Fruit fly (Drosophila melanogaster) whole organism, embryonic: Measurements from ENCODE around the gene TTLL15.

Experiments
- Abd-B ChIP-seq: fragments of 200-800 bp; sonication (Bioruptor generic); optimal IDR thresholded peaks from 2 replicates; lab custom pipeline; 2018; ENCODE audit warnings: missing biosample characterization, mild to moderate bottlenecking, missing genetic modification characterization, moderate library complexity
- CG10565 ChIP-seq: fragments of 200-800 bp; sonication (Bioruptor generic); optimal IDR thresholded peaks from 3 replicates; lab custom pipeline; 2016; ENCODE audit warnings: missing biosample characterization, mild to moderate bottlenecking, missing genetic modification characterization
- CG12155 ChIP-seq: fragments of 200-800 bp; sonication (Bioruptor generic); optimal IDR thresholded peaks from 3 replicates; lab custom pipeline; 2016; ENCODE audit warnings: missing biosample characterization, missing genetic modification characterization
- CG12659 ChIP-seq: fragments of 200-800 bp; sonication (Bioruptor generic); optimal IDR thresholded peaks from 3 replicates; lab custom pipeline; 2017; ENCODE audit warnings: mild to moderate bottlenecking, missing biosample characterization, missing genetic modification reagents, missing genetic modification characterization
- CG12769 ChIP-seq: fragments of 200-800 bp; sonication (Bioruptor generic); optimal IDR thresholded peaks from 2 replicates; lab custom pipeline; 2019; ENCODE audit warnings: missing biosample characterization, mild to moderate bottlenecking, missing genetic modification characterization, moderate library complexity
- CG15601 ChIP-seq: fragments of 200-800 bp; sonication (Bioruptor generic); optimal IDR thresholded peaks from 3 replicates; lab custom pipeline; 2019; ENCODE audit warnings: missing biosample characterization, mild to moderate bottlenecking, missing genetic modification characterization, moderate library complexity
- CG1603 ChIP-seq: fragments of 200-800 bp; sonication (Bioruptor generic); optimal IDR thresholded peaks from 2 replicates; lab custom pipeline; 2019; ENCODE audit warnings: missing biosample characterization, mild to moderate bottlenecking, missing genetic modification characterization, moderate library complexity
- CG17186 ChIP-seq: fragments of 200-800 bp; sonication (Bioruptor generic); optimal IDR thresholded peaks from 3 replicates; lab custom pipeline; 2017; ENCODE audit warnings: missing biosample characterization, missing genetic modification reagents, missing genetic modification characterization
- CG17328 ChIP-seq: fragments of 200-800 bp; sonication (Bioruptor generic); IDR thresholded peaks from 2 replicates; pipeline ENCODE4 v1.3.6; 2022; ENCODE audit warnings: missing biosample characterization, missing genetic modification characterization
- CG18262 ChIP-seq: fragments of 200-800 bp; optimal IDR thresholded peaks from 3 replicates; lab custom pipeline; 2019; ENCODE audit warnings: missing biosample characterization, mild to moderate bottlenecking, missing genetic modification characterization, moderate library complexity
- CG2199 ChIP-seq: fragments of 200-800 bp; sonication (Bioruptor generic); IDR thresholded peaks from 3 replicates; pipeline ENCODE4 v1.3.6; 2022; ENCODE audit warnings: missing biosample characterization, missing genetic modification characterization
- CG2889 ChIP-seq: fragments of 200-800 bp; sonication (Bioruptor generic); IDR thresholded peaks from 3 replicates; pipeline ENCODE4 v1.3.6; 2022; ENCODE audit warnings: missing biosample characterization, missing genetic modification characterization
- CG30403 ChIP-seq: fragments of 200-800 bp; sonication (Bioruptor generic); optimal IDR thresholded peaks from 3 replicates; lab custom pipeline; 2016; ENCODE audit warnings: missing biosample characterization, missing genetic modification characterization
- CG3407 ChIP-seq: fragments of 200-800 bp; sonication (Bioruptor generic); optimal IDR thresholded peaks from 2 replicates; lab custom pipeline; 2018; ENCODE audit warnings: missing biosample characterization, mild to moderate bottlenecking, missing genetic modification characterization
- CG5180 ChIP-seq: fragments of 200-800 bp; sonication (Bioruptor generic); optimal IDR thresholded peaks from 3 replicates; lab custom pipeline; 2017; ENCODE audit warnings: missing biosample characterization, missing genetic modification characterization, mild to moderate bottlenecking, moderate library complexity, missing genetic modification reagents
- CG6689 ChIP-seq: fragments of 200-800 bp; sonication (Bioruptor generic); IDR thresholded peaks from 2 replicates; pipeline ENCODE4 v1.3.6; 2022; ENCODE audit warnings: missing biosample characterization, missing genetic modification characterization
- CG7745 ChIP-seq: fragments of 200-800 bp; sonication (Bioruptor generic); optimal IDR thresholded peaks from 2 replicates; lab custom pipeline; 2018; ENCODE audit warnings: missing biosample characterization, mild to moderate bottlenecking, missing genetic modification characterization, moderate library complexity
- CG8281 ChIP-seq: fragments of 200-800 bp; sonication (Bioruptor generic); optimal IDR thresholded peaks from 2 replicates; lab custom pipeline; 2018; ENCODE audit warnings: missing biosample characterization, mild to moderate bottlenecking, missing genetic modification characterization, moderate library complexity
- CG8388 ChIP-seq: fragments of 200-800 bp; sonication (Bioruptor generic); optimal IDR thresholded peaks from 2 replicates; lab custom pipeline; 2019; ENCODE audit warnings: missing biosample characterization, mild to moderate bottlenecking, missing genetic modification characterization, moderate library complexity
- CkIIα-i1 ChIP-seq: fragments of 200-800 bp; sonication (Bioruptor generic); IDR thresholded peaks from 2 replicates; pipeline ENCODE4 v1.3.6; 2022; ENCODE audit warnings: missing biosample characterization, missing genetic modification characterization
- Dfd ChIP-seq, 2 experiments: fragments of >200 bp; optimal IDR thresholded peaks; 2 replicates each; lab custom pipeline; 2017; ENCODE audit warnings: missing biosample characterization in 2 of 2, missing genetic modification characterization in 2 of 2
- Dip2 ChIP-seq: fragments of 200-800 bp; sonication (Bioruptor generic); IDR thresholded peaks from 2 replicates; pipeline ENCODE4 v1.3.6; 2022; ENCODE audit warnings: missing biosample characterization, missing genetic modification characterization
- Dll ChIP-seq: fragments of 200-800 bp; sonication (Bioruptor generic); IDR thresholded peaks from 4 replicates; pipeline ENCODE4 v1.3.6; 2022; ENCODE audit warnings: missing biosample characterization, missing genetic modification characterization; ENCODE audit not compliant: partially characterized antibody
- Doc3 ChIP-seq: fragments of 200-800 bp; sonication (Bioruptor generic); IDR thresholded peaks from 3 replicates; pipeline ENCODE4 v1.3.6; 2022; ENCODE audit warnings: missing biosample characterization, missing genetic modification characterization; ENCODE audit not compliant: partially characterized antibody
- Elba2 ChIP-seq: fragments of 200-800 bp; sonication (Bioruptor generic); optimal IDR thresholded peaks from 3 replicates; lab custom pipeline; 2016; ENCODE audit warnings: missing biosample characterization, missing genetic modification characterization
- GATAe ChIP-seq: fragments of 200-800 bp; sonication (Bioruptor generic); conservative IDR thresholded peaks from 2 replicates; pipeline ENCODE4 v1.3.6; 2022; ENCODE audit warnings: missing biosample characterization, missing genetic modification characterization
- HHEX ChIP-seq: fragments of 200-800 bp; sonication (Bioruptor generic); optimal IDR thresholded peaks from 3 replicates; lab custom pipeline; 2017; ENCODE audit warnings: missing biosample characterization, mild to moderate bottlenecking, missing genetic modification characterization, missing genetic modification reagents
- MESR4 ChIP-seq: fragments of 200-800 bp; sonication (Bioruptor generic); optimal IDR thresholded peaks from 2 replicates; lab custom pipeline; 2018; ENCODE audit warnings: missing biosample characterization, mild to moderate bottlenecking, missing genetic modification characterization, moderate library complexity
- Max ChIP-seq: fragments of 200-800 bp; sonication (Bioruptor generic); optimal IDR thresholded peaks from 2 replicates; lab custom pipeline; 2016; ENCODE audit warnings: missing biosample characterization, mild to moderate bottlenecking, missing genetic modification characterization
- Meics ChIP-seq: fragments of 200-800 bp; sonication (Bioruptor generic); optimal IDR thresholded peaks from 2 replicates; lab custom pipeline; 2017; ENCODE audit warnings: missing biosample characterization, mild to moderate bottlenecking, missing genetic modification characterization
- NC2α ChIP-seq: fragments of 200-800 bp; sonication (Bioruptor generic); optimal IDR thresholded peaks from 2 replicates; lab custom pipeline; 2016; ENCODE audit warnings: missing biosample characterization, missing genetic modification characterization
- Nf-YC ChIP-seq: fragments of 200-800 bp; optimal IDR thresholded peaks from 3 replicates; lab custom pipeline; 2019; ENCODE audit warnings: missing biosample characterization, mild to moderate bottlenecking, missing genetic modification characterization, moderate library complexity
- Pdp1 ChIP-seq, 2 experiments: fragments of 200-800 bp; sonication (Bioruptor generic); optimal IDR thresholded peaks; 3 replicates each; lab custom pipeline; 2016; ENCODE audit warnings: missing biosample characterization in 2 of 2, missing genetic modification characterization in 2 of 2, mild to moderate bottlenecking in 1 of 2, moderate library complexity in 1 of 2
- Rx ChIP-seq: fragments of 200-800 bp; sonication (Bioruptor generic); IDR thresholded peaks from 2 replicates; pipeline ENCODE4 v1.3.6; 2022; ENCODE audit warnings: missing biosample characterization, missing genetic modification characterization
- Six4 ChIP-seq: fragments of 200-800 bp; sonication (Bioruptor generic); optimal IDR thresholded peaks from 2 replicates; lab custom pipeline; 2016; ENCODE audit warnings: missing biosample characterization, missing genetic modification characterization
- Ssrp ChIP-seq: fragments of 200-800 bp; sonication (Bioruptor generic); optimal IDR thresholded peaks from 2 replicates; lab custom pipeline; 2018; ENCODE audit warnings: missing biosample characterization, mild to moderate bottlenecking, missing genetic modification characterization, moderate library complexity
- Taf1 ChIP-seq: fragments of 200-800 bp; sonication (Bioruptor generic); IDR thresholded peaks from 2 replicates; pipeline ENCODE4 v1.3.6; 2022; ENCODE audit warnings: missing biosample characterization, missing genetic modification characterization
- YL-1 ChIP-seq: fragments of 200-800 bp; sonication (Bioruptor generic); optimal IDR thresholded peaks from 3 replicates; lab custom pipeline; 2017; ENCODE audit warnings: missing biosample characterization, mild to moderate bottlenecking, missing genetic modification characterization
- ara ChIP-seq: fragments of 200-800 bp; sonication (Bioruptor generic); IDR thresholded peaks from 2 replicates; pipeline ENCODE4 v1.3.6; 2022; ENCODE audit warnings: missing biosample characterization, missing genetic modification characterization
- dan ChIP-seq: fragments of 200-800 bp; sonication (Bioruptor generic); IDR thresholded peaks from 2 replicates; pipeline ENCODE4 v1.3.6; 2022; ENCODE audit warnings: missing biosample characterization, missing genetic modification characterization
- fru ChIP-seq: fragments of >200 bp; optimal IDR thresholded peaks from 2 replicates; lab custom pipeline; 2017
- gsb-n ChIP-seq: fragments of 200-800 bp; sonication (Bioruptor generic); optimal IDR thresholded peaks from 3 replicates; lab custom pipeline; 2018; ENCODE audit warnings: missing biosample characterization, mild to moderate bottlenecking, missing genetic modification characterization
- hb ChIP-seq: fragments of 200-800 bp; sonication (Bioruptor generic); IDR thresholded peaks from 3 replicates; pipeline ENCODE4 v1.3.6; 2022; ENCODE audit warnings: missing biosample characterization, missing genetic modification characterization; ENCODE audit not compliant: partially characterized antibody
- her ChIP-seq: fragments of 200-800 bp; sonication (Bioruptor generic); optimal IDR thresholded peaks from 2 replicates; lab custom pipeline; 2016; ENCODE audit warnings: missing biosample characterization, missing genetic modification characterization
- inv ChIP-seq: fragments of 200-800 bp; sonication (Bioruptor generic); IDR thresholded peaks from 2 replicates; pipeline ENCODE4 v1.3.6; 2022; ENCODE audit warnings: missing biosample characterization, missing genetic modification characterization; ENCODE audit not compliant: partially characterized antibody
- lola ChIP-seq, 3 experiments: fragments of >200 bp in 2 of 3; fragments of 200-800 bp in 1 of 3; sonication (Bioruptor generic) in 1 of 3; optimal IDR thresholded peaks; 2 replicates each; lab custom pipeline; 2017 to 2019; ENCODE audit warnings: missing biosample characterization in 3 of 3, missing genetic modification characterization in 3 of 3, mild to moderate bottlenecking in 1 of 3, moderate library complexity in 1 of 3
- pb ChIP-seq: fragments of 200-800 bp; sonication (Bioruptor generic); optimal IDR thresholded peaks from 3 replicates; lab custom pipeline; 2016; ENCODE audit warnings: missing biosample characterization, missing genetic modification characterization
- pita ChIP-seq: fragments of 200-800 bp; sonication (Bioruptor generic); optimal IDR thresholded peaks from 2 replicates; lab custom pipeline; 2017; ENCODE audit warnings: missing biosample characterization, mild to moderate bottlenecking, missing genetic modification characterization
- slp2 ChIP-seq: fragments of 200-800 bp; sonication (Bioruptor generic); optimal IDR thresholded peaks from 2 replicates; lab custom pipeline; 2016; ENCODE audit warnings: missing biosample characterization, missing genetic modification characterization
- zf30C ChIP-seq: fragments of 200-800 bp; sonication (Bioruptor generic); optimal IDR thresholded peaks from 3 replicates; lab custom pipeline; 2018; ENCODE audit warnings: missing biosample characterization, mild to moderate bottlenecking, missing genetic modification characterization

TTLL15 gene

DNA sequence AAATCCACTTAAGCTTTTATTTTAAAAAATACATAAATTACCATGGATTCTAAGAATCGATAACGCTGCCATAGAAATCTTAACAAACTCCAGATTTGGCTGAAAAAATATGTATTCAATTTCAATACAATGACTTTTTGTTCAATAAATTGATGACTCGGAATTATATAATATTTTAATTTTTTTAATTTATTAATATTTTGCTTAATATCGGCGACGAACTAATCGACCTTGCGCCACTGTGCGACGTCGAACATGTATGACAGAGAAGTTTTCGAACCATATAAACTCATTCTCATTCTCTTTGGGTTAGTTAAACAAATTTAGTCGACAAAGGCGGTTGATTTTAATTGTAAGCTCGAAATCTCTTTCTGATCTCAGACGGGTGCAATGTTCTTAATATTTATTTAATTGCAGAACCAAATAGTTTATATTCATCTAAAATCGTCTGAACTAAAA is 34.5 kb downstream of the TTLL15 start, which contains the start of gene CG42394 (continued):
- TF ChIP-seq GATAe (GFP tag; lab: Robert Waterston, UW): peak; percentile 71
- peak; percentile 96 for TF ChIP-seq Ssrp
- 0 out of 4 replicates have a peak, but pooled peaks have one; percentile 43 for TF ChIP-seq Dll (GFP tag; lab: Robert Waterston, UW)
- peak; percentile 95 for TF ChIP-seq Six4 (GFP tag; lab: Kevin White, UChicago)
- peak; percentile 99 for TF ChIP-seq CG18262
- TF ChIP-seq her (GFP tag; lab: Kevin White, UChicago): no peak
- peak; percentile 97 for TF ChIP-seq Meics (GFP tag; lab: Kevin White, UChicago)
- peak; percentile 44 for TF ChIP-seq slp2
- peak; percentile 76 for TF ChIP-seq CkIIα-i1
- TF ChIP-seq dan (GFP tag; lab: Robert Waterston, UW): no peak
- TF ChIP-seq CG17186: peak; percentile 31
- peak; percentile 95 for TF ChIP-seq ara (GFP tag; lab: Robert Waterston, UW)
- TF ChIP-seq CG12769: no peak
- TF ChIP-seq Elba2 (GFP tag; lab: Kevin White, UChicago): peak; percentile 46
- peak; percentile 25 for TF ChIP-seq MESR4
- TF ChIP-seq CG8388 (GFP tag; lab: Kevin White, UChicago): peak; percentile 91
- TF ChIP-seq CG15601 (tag; lab: Kevin White, UChicago): peak; percentile 93
- TF ChIP-seq lola (GFP tag; optimal IDR thresholded peaks at IDR 0.05; lab: Kevin White, UChicago): peak in 1 of 3 experiments; percentile 96
- TF ChIP-seq CG8281 (tag; lab: Kevin White, UChicago): peak; percentile 77
- no peak for TF ChIP-seq Dip2
- peak; percentile 80 for TF ChIP-seq YL-1 (GFP tag; lab: Kevin White, UChicago)
- peak; percentile 88 for TF ChIP-seq Rx
- TF ChIP-seq Pdp1 (GFP tag; optimal IDR thresholded peaks at IDR 0.05; lab: Kevin White, UChicago): peak; percentile 63 to 86
- no peak for TF ChIP-seq CG1603 (tag; lab: Kevin White, UChicago)
- no peak for TF ChIP-seq pita
- peak; percentile 88 for TF ChIP-seq CG2889 (GFP tag; lab: Robert Waterston, UW)
- peak; percentile 86 for TF ChIP-seq CG12155 (GFP tag; lab: Kevin White, UChicago)
- no peak for TF ChIP-seq hb (GFP tag; lab: Robert Waterston, UW)
- TF ChIP-seq NC2α (GFP tag; lab: Kevin White, UChicago): peak; percentile 15
- TF ChIP-seq CG12659 (GFP tag; lab: Kevin White, UChicago): peak; percentile 96
- peak; percentile 88; the same call in 2 of the 3 replicates for TF ChIP-seq CG2199
- peak; percentile 94 for TF ChIP-seq HHEX
- TF ChIP-seq CG3407 (GFP tag; lab: Kevin White, UChicago): peak; percentile 91
- peak; percentile 82 for TF ChIP-seq CG10565 (GFP tag; lab: Kevin White, UChicago)
- TF ChIP-seq CG5180 (GFP tag; lab: Kevin White, UChicago): peak; percentile 100
- no peak for TF ChIP-seq pb (GFP tag; lab: Kevin White, UChicago)
- TF ChIP-seq fru (lab: Kevin White, UChicago): no peak
- TF ChIP-seq inv: peak; percentile 30; the same call in 1 of the 2 replicates
- TF ChIP-seq Abd-B: peak; percentile 88
- peak; percentile 93 for TF ChIP-seq CG6689 (GFP tag; lab: Robert Waterston, UW)
- peak; percentile 94 for TF ChIP-seq gsb-n
- TF ChIP-seq Doc3 (GFP tag; lab: Robert Waterston, UW): no peak
- peak; percentile 96 for TF ChIP-seq Max (GFP tag; lab: Kevin White, UChicago)
- TF ChIP-seq CG30403 (GFP tag; lab: Kevin White, UChicago): peak; percentile 92
- peak; percentile 10 for TF ChIP-seq CG7745
- TF ChIP-seq CG17328 (GFP tag; lab: Robert Waterston, UW): peak; percentile 95
- TF ChIP-seq Dfd (GFP tag; optimal IDR thresholded peaks at IDR 0.05; lab: Kevin White, UChicago): no peak
- peak; percentile 84 for TF ChIP-seq Nf-YC
- TF ChIP-seq Taf1 (GFP tag; lab: Robert Waterston, UW): peak; percentile 84
- peak; percentile 2 for TF ChIP-seq zf30C (GFP tag; lab: Kevin White, UChicago)
